Worm (Caenorhabditis elegans) whole organism, L4/young adult: ENCODE data around the gene hrg-7.

Source experiments
- W03F9.2 ChIP-seq: fragments of 150-350 bp; optimal IDR thresholded peaks from 2 replicates; lab custom pipeline; 2014; ENCODE audit warnings: missing biosample characterization, missing genetic modification characterization
- dao-5 ChIP-seq: sonication (generic microtip); optimal IDR thresholded peaks from 2 replicates; lab custom pipeline; 2016; ENCODE audit warnings: missing genotype, missing genetic modification characterization, moderate library complexity, missing compliant biosample characterization
- him-1 ChIP-seq: sonication (generic microtip); optimal IDR thresholded peaks from 2 replicates; lab custom pipeline; 2016; ENCODE audit warnings: missing genotype, missing genetic modification reagents, missing genetic modification characterization, missing compliant biosample characterization

DNA sequence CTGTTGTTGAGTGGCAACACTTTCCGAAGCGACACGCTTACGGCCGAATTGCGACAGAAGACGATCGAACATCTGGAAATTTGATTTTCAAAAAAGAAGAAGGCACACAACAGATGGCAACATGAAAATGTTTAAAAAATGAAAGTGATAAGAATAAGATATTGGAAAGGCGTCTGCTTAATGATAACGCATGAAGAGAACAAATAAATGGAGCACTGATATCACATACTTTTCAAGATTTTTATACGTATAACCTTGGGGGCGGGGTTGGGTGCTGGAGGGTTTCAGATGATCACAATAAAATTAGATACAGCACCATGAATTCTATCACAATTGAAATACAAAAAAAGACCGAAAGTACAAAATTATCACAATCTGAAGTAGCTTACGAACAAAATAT is 3.1 kb downstream of the hrg-7 start, which contains the start of gene C15C8.7:
- TF ChIP-seq dao-5 (tag; lab: Kevin White, UChicago) (no peak), W03F9.2 (tag; lab: Kevin White, UChicago) (no peak), him-1 (tag; lab: Kevin White, UChicago) (no peak)
